Worm (Caenorhabditis elegans): Measurements from ENCODE around the gene C27B7.7.

DNA sequence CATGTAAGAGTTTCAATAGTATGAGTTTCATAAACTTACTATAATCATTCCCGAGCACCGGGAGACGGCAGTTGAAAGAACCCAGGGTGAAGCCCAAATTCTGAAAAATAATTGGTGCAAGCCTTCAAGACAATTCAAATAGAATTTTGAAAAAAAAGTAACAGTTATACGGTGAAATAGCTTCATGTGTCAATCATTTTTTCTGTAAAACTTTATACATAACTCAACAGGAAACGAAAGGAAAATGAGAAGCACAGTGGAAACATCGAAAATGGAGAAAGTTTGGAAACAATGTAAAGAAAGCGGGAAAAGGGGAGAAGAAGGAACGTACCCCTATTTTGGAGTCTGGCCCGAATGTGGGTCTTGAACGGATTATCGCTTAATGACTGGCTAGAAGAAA is 33.9 kb upstream of the C27B7.7 start, which contains the start of gene C09G9.3:
- TF ChIP-seq flt-1 (GFP tag; IDR thresholded peaks at IDR 0.05) (no peak), cog-1 (tag; optimal IDR thresholded peaks at IDR 0.05) (no peak)

Data from whole organism, midembryonic.